Worm (Caenorhabditis elegans) whole organism, L3 larva: ENCODE results near the gene F36F12.1.

Experiments
- ZK546.5 ChIP-seq: sonication (generic microtip); optimal IDR thresholded peaks from 2 replicates; lab custom pipeline; 2017; ENCODE audit warnings: missing biosample characterization, missing genetic modification characterization
- elt-2 ChIP-seq: sonication (generic microtip); optimal IDR thresholded peaks from 2 replicates; lab custom pipeline; 2016; ENCODE audit warnings: missing genetic modification reagents, mild to moderate bottlenecking, missing genetic modification characterization, missing compliant biosample characterization
- mml-1 ChIP-seq: fragments of 150-350 bp; sonication (generic microtip); optimal IDR thresholded peaks from 3 replicates; lab custom pipeline; 2014; ENCODE audit warnings: missing biosample characterization, missing genetic modification characterization
- nhr-23 ChIP-seq: fragments of 150-350 bp; optimal IDR thresholded peaks from 2 replicates; lab custom pipeline; 2014; ENCODE audit warnings: missing biosample characterization, missing genetic modification reagents, missing genetic modification characterization
- nhr-237 ChIP-seq: fragments of 150-350 bp; optimal IDR thresholded peaks from 2 replicates; lab custom pipeline; 2014; ENCODE audit warnings: missing biosample characterization, missing genetic modification characterization
- nhr-76 ChIP-seq: fragments of 150-350 bp; sonication (generic microtip); optimal IDR thresholded peaks from 5 replicates; lab custom pipeline; 2014; ENCODE audit warnings: missing biosample characterization, missing genetic modification characterization
- pha-4 ChIP-seq: fragments of 150-350 bp; optimal IDR thresholded peaks from 2 replicates; lab custom pipeline; 2014; ENCODE audit warnings: missing biosample characterization, missing genetic modification reagents, missing genetic modification characterization

ce11 chrV:2139918-2140317 lies 36.9 kb upstream of the F36F12.1 start, which contains the start of gene F22F7.7:
- TF ChIP-seq mml-1 (tag; lab: Kevin White, UChicago), result no peak
- no peak for TF ChIP-seq elt-2 (tag; lab: Kevin White, UChicago)
- no peak for TF ChIP-seq nhr-76 (tag; lab: Kevin White, UChicago)
- no peak for TF ChIP-seq nhr-23 (tag; lab: Kevin White, UChicago)
- no peak for TF ChIP-seq ZK546.5 (tag; lab: Kevin White, UChicago)
- TF ChIP-seq nhr-237 (tag; lab: Kevin White, UChicago), result no peak
- TF ChIP-seq pha-4 (tag; lab: Kevin White, UChicago), result no peak
